Worm (Caenorhabditis elegans) whole organism, L1 larva: ENCODE results near the gene C07C7.3.

Experiments used
- ceh-88 ChIP-seq: fragments of 200-800 bp; sonication (Bioruptor generic); IDR thresholded peaks from 2 replicates; pipeline ENCODE4 v1.3.6; 2022; ENCODE audit warnings: missing genetic modification characterization, missing compliant biosample characterization
- egl-13 ChIP-seq: sonication (generic microtip); optimal IDR thresholded peaks from 2 replicates; lab custom pipeline; 2016; ENCODE audit warnings: missing genotype, missing genetic modification reagents, missing genetic modification characterization, missing compliant biosample characterization
- fos-1 ChIP-seq: fragments of 150-350 bp; optimal IDR thresholded peaks from 2 replicates; lab custom pipeline; 2014; ENCODE audit warnings: missing biosample characterization, missing genetic modification characterization
- lin-15B ChIP-seq: fragments of 150-350 bp; sonication (generic microtip); optimal IDR thresholded peaks from 3 replicates; lab custom pipeline; 2014; ENCODE audit warnings: missing biosample characterization, missing genetic modification characterization
- lsy-2 ChIP-seq, 2 experiments: fragments of 150-350 bp; optimal IDR thresholded peaks; 2 replicates each; lab custom pipeline; 2014; ENCODE audit warnings: missing biosample characterization in 2 of 2, missing genetic modification characterization in 2 of 2
- pag-3 ChIP-seq: sonication (generic microtip); optimal IDR thresholded peaks from 2 replicates; lab custom pipeline; 2017; ENCODE audit warnings: missing genetic modification characterization, mild to moderate bottlenecking, missing compliant biosample characterization, antibody characterized with exemption, borderline replicate concordance; ENCODE audit not compliant: insufficient read depth
- pax-3 ChIP-seq: fragments of 200-800 bp; sonication (Bioruptor generic); optimal IDR thresholded peaks from 2 replicates; lab custom pipeline; 2018; ENCODE audit warnings: mild to moderate bottlenecking, missing genetic modification characterization, moderate library complexity, missing compliant biosample characterization
- unc-62 ChIP-seq: fragments of 150-350 bp; optimal IDR thresholded peaks from 2 replicates; lab custom pipeline; 2014; ENCODE audit warnings: missing biosample characterization, missing genetic modification reagents, missing genetic modification characterization
- zag-1 ChIP-seq: fragments of 150-350 bp; optimal IDR thresholded peaks from 2 replicates; lab custom pipeline; 2014; ENCODE audit warnings: missing biosample characterization, missing genetic modification characterization
- ztf-11 ChIP-seq, 2 experiments: sonication (generic microtip); optimal IDR thresholded peaks; 2 replicates each; lab custom pipeline; 2016 to 2017; ENCODE audit warnings: missing genetic modification characterization in 2 of 2, missing biosample characterization in 1 of 2, missing compliant biosample characterization in 1 of 2

DNA sequence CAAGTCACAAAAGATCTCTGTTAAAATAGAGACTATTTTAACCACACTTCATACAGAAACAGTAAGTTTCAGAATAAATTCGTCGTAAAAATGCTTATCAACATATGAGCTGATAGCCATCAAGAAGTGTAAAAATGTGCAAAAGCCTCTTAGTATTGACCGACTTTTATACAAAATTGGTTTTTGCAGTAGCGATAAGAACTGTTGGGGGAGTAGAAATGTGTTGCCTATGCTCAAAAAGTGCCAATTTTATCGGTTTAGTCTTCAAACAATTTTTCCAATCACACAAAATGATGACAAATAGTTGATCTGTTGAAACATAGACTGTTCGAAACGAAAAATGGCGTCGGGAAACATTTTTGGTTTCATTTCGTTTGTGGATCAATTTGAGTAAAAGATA, 6.0 kb upstream of the C07C7.3 start:
- TF ChIP-seq pax-3: no peak
- no peak for TF ChIP-seq pag-3 (tag; lab: Kevin White, UChicago)
- TF ChIP-seq unc-62 (GFP tag; lab: Kevin White, UChicago): no peak
- no peak for TF ChIP-seq zag-1 (tag; lab: Kevin White, UChicago)
- TF ChIP-seq lsy-2 (tag; optimal IDR thresholded peaks at IDR 0.05; lab: Kevin White, UChicago): no peak
- no peak for TF ChIP-seq egl-13
- TF ChIP-seq ceh-88 (GFP tag; lab: Robert Waterston, UW): no peak
- TF ChIP-seq lin-15B: no peak
- no peak for TF ChIP-seq ztf-11 (tag; optimal IDR thresholded peaks at IDR 0.05; lab: Kevin White, UChicago)
- no peak for TF ChIP-seq fos-1 (tag; lab: Kevin White, UChicago)
